Fruit fly (Drosophila melanogaster) whole organism, embryonic: Measurements from ENCODE around the gene SIDL.

Experiments used
- Asciz ChIP-seq: fragments of 200-800 bp; sonication (Bioruptor generic); optimal IDR thresholded peaks from 2 replicates; lab custom pipeline; 2017; ENCODE audit warnings: missing biosample characterization, mild to moderate bottlenecking, missing genetic modification characterization, missing genetic modification reagents
- B-H1 ChIP-seq: fragments of 200-800 bp; sonication (Bioruptor generic); IDR thresholded peaks from 3 replicates; pipeline ENCODE4 v1.3.6; 2022; ENCODE audit warnings: missing biosample characterization, missing genetic modification characterization
- BEAF-32 ChIP-seq: fragments of 200-800 bp; sonication (Bioruptor generic); optimal IDR thresholded peaks from 3 replicates; lab custom pipeline; 2017; ENCODE audit warnings: missing biosample characterization, missing genetic modification characterization, mild to moderate bottlenecking, moderate library complexity, missing genetic modification reagents
- BtbVII ChIP-seq: fragments of 200-800 bp; sonication (Bioruptor generic); optimal IDR thresholded peaks from 3 replicates; lab custom pipeline; 2017; ENCODE audit warnings: missing biosample characterization, mild to moderate bottlenecking, missing genetic modification characterization
- CG10654 ChIP-seq: fragments of 200-800 bp; sonication (Bioruptor generic); optimal IDR thresholded peaks from 2 replicates; lab custom pipeline; 2016; ENCODE audit warnings: missing biosample characterization, missing genetic modification characterization
- CG11456 ChIP-seq: fragments of 200-800 bp; sonication (Bioruptor generic); IDR thresholded peaks from 3 replicates; pipeline ENCODE4 v1.3.6; 2022; ENCODE audit warnings: missing biosample characterization, missing genetic modification characterization
- CG12236 ChIP-seq: fragments of 200-800 bp; sonication (Bioruptor generic); optimal IDR thresholded peaks from 2 replicates; lab custom pipeline; 2016; ENCODE audit warnings: missing biosample characterization, missing genetic modification characterization
- CG12659 ChIP-seq: fragments of 200-800 bp; sonication (Bioruptor generic); optimal IDR thresholded peaks from 3 replicates; lab custom pipeline; 2017; ENCODE audit warnings: mild to moderate bottlenecking, missing biosample characterization, missing genetic modification reagents, missing genetic modification characterization
- CG12769 ChIP-seq: fragments of 200-800 bp; sonication (Bioruptor generic); optimal IDR thresholded peaks from 2 replicates; lab custom pipeline; 2019; ENCODE audit warnings: missing biosample characterization, mild to moderate bottlenecking, missing genetic modification characterization, moderate library complexity
- CG1647 ChIP-seq: fragments of 200-800 bp; sonication (Bioruptor generic); optimal IDR thresholded peaks from 3 replicates; lab custom pipeline; 2016; ENCODE audit warnings: missing biosample characterization, missing genetic modification characterization
- CG17612 ChIP-seq: fragments of 200-800 bp; sonication (Bioruptor generic); IDR thresholded peaks from 2 replicates; pipeline ENCODE4 v1.3.6; 2022; ENCODE audit warnings: missing biosample characterization, missing genetic modification characterization
- CG17829 ChIP-seq: fragments of 200-800 bp; optimal IDR thresholded peaks from 2 replicates; lab custom pipeline; 2019; ENCODE audit warnings: missing biosample characterization, mild to moderate bottlenecking, missing genetic modification characterization, moderate library complexity
- CG1832 ChIP-seq: fragments of 200-800 bp; sonication (Bioruptor generic); optimal IDR thresholded peaks from 2 replicates; lab custom pipeline; 2017; ENCODE audit warnings: missing biosample characterization, mild to moderate bottlenecking, missing genetic modification characterization, inconsistent platforms
- CG2712 ChIP-seq: fragments of 200-800 bp; optimal IDR thresholded peaks from 3 replicates; lab custom pipeline; 2019; ENCODE audit warnings: missing biosample characterization, mild to moderate bottlenecking, missing genetic modification characterization, moderate library complexity
- CG32532 ChIP-seq: fragments of 200-800 bp; sonication (Bioruptor generic); IDR thresholded peaks from 2 replicates; pipeline ENCODE4 v1.3.6; 2022; ENCODE audit warnings: missing biosample characterization, missing genetic modification characterization
- CG33213 ChIP-seq: fragments of 200-800 bp; sonication (Bioruptor generic); optimal IDR thresholded peaks from 3 replicates; lab custom pipeline; 2016; ENCODE audit warnings: missing biosample characterization, missing genetic modification characterization
- CG3838 ChIP-seq: fragments of 200-800 bp; sonication (Bioruptor generic); optimal IDR thresholded peaks from 3 replicates; lab custom pipeline; 2016; ENCODE audit warnings: missing biosample characterization, missing genetic modification characterization
- CG5953 ChIP-seq: fragments of 200-800 bp; sonication (Bioruptor generic); IDR thresholded peaks from 2 replicates; pipeline ENCODE4 v1.3.6; 2022; ENCODE audit warnings: missing biosample characterization, missing genetic modification characterization
- CG6813 ChIP-seq: fragments of 200-800 bp; sonication (Bioruptor generic); optimal IDR thresholded peaks from 2 replicates; lab custom pipeline; 2017; ENCODE audit warnings: missing biosample characterization, missing genetic modification characterization, mild to moderate bottlenecking, moderate library complexity, missing genetic modification reagents
- CG7372 ChIP-seq: fragments of 200-800 bp; sonication (Bioruptor generic); IDR thresholded peaks from 2 replicates; pipeline ENCODE4 v1.3.6; 2022; ENCODE audit warnings: missing biosample characterization, missing genetic modification characterization
- CG7928 ChIP-seq: fragments of 200-800 bp; sonication (Bioruptor generic); optimal IDR thresholded peaks from 2 replicates; lab custom pipeline; 2017; ENCODE audit warnings: missing biosample characterization, mild to moderate bottlenecking, missing genetic modification characterization
- CG8281 ChIP-seq: fragments of 200-800 bp; sonication (Bioruptor generic); optimal IDR thresholded peaks from 2 replicates; lab custom pipeline; 2018; ENCODE audit warnings: missing biosample characterization, mild to moderate bottlenecking, missing genetic modification characterization, moderate library complexity
- CG9817 ChIP-seq: fragments of 200-800 bp; sonication (Bioruptor generic); optimal IDR thresholded peaks from 2 replicates; lab custom pipeline; 2018; ENCODE audit warnings: missing biosample characterization, mild to moderate bottlenecking, missing genetic modification characterization, moderate library complexity
- Dref ChIP-seq: fragments of 200-800 bp; sonication (Bioruptor generic); IDR thresholded peaks from 2 replicates; pipeline ENCODE4 v1.3.6; 2022; ENCODE audit warnings: missing biosample characterization, missing genetic modification characterization
- GATAe ChIP-seq: fragments of 200-800 bp; sonication (Bioruptor generic); conservative IDR thresholded peaks from 2 replicates; pipeline ENCODE4 v1.3.6; 2022; ENCODE audit warnings: missing biosample characterization, missing genetic modification characterization
- Hr51 ChIP-seq, 2 experiments: fragments of 200-800 bp; sonication (Bioruptor generic); optimal IDR thresholded peaks; 2 replicates in 1 of 2; 3 replicates in 1 of 2; lab custom pipeline; 2016 to 2018; ENCODE audit warnings: missing biosample characterization in 2 of 2, missing genetic modification characterization in 2 of 2, mild to moderate bottlenecking in 1 of 2, moderate library complexity in 1 of 2
- Hsf ChIP-seq: fragments of 200-800 bp; sonication (Bioruptor generic); optimal IDR thresholded peaks from 3 replicates; lab custom pipeline; 2016; ENCODE audit warnings: missing biosample characterization, missing genetic modification characterization
- Lpt ChIP-seq: fragments of >200 bp; optimal IDR thresholded peaks from 2 replicates; lab custom pipeline; 2018; ENCODE audit warnings: missing biosample characterization, missing genetic modification characterization
- NK7.1 ChIP-seq: fragments of 200-800 bp; sonication (Bioruptor generic); optimal IDR thresholded peaks from 3 replicates; lab custom pipeline; 2016; ENCODE audit warnings: missing biosample characterization, missing genetic modification characterization
- Opbp ChIP-seq: fragments of 200-800 bp; sonication (Bioruptor generic); IDR thresholded peaks from 3 replicates; pipeline ENCODE4 v1.3.6; 2022; ENCODE audit warnings: missing biosample characterization, missing genetic modification characterization; ENCODE audit not compliant: partially characterized antibody
- Stat92E ChIP-seq, 3 experiments: fragments of >200 bp in 2 of 3; fragments of 200-800 bp in 1 of 3; sonication (Bioruptor generic) in 1 of 3; optimal IDR thresholded peaks; 2 replicates each; lab custom pipeline; 2017 to 2019; ENCODE audit warnings: missing biosample characterization in 3 of 3, missing genetic modification characterization in 3 of 3, mild to moderate bottlenecking in 1 of 3, moderate library complexity in 1 of 3
- Trl ChIP-seq, 3 experiments: fragments of >200 bp in 2 of 3; fragments of 200-800 bp in 1 of 3; sonication (Bioruptor generic) in 1 of 3; optimal IDR thresholded peaks; 2 replicates in 1 of 3; 3 replicates in 2 of 3; lab custom pipeline; 2016 to 2017; ENCODE audit warnings: missing biosample characterization in 1 of 3, missing genetic modification characterization in 1 of 3
- az2 ChIP-seq: fragments of 200-800 bp; sonication (Bioruptor generic); optimal IDR thresholded peaks from 3 replicates; lab custom pipeline; 2016; ENCODE audit warnings: missing biosample characterization, missing genetic modification characterization
- bigmax ChIP-seq: fragments of 200-800 bp; sonication (Bioruptor generic); optimal IDR thresholded peaks from 2 replicates; lab custom pipeline; 2018; ENCODE audit warnings: missing biosample characterization, mild to moderate bottlenecking, missing genetic modification characterization
- bsh ChIP-seq, 2 experiments: fragments of 200-800 bp; sonication (Bioruptor generic); optimal IDR thresholded peaks; 2 replicates each; lab custom pipeline; 2017 to 2018; ENCODE audit warnings: mild to moderate bottlenecking in 2 of 2, missing biosample characterization in 2 of 2, missing genetic modification characterization in 2 of 2, moderate library complexity in 1 of 2
- gfzf ChIP-seq: fragments of 200-800 bp; sonication (Bioruptor generic); optimal IDR thresholded peaks from 2 replicates; lab custom pipeline; 2016; ENCODE audit warnings: missing biosample characterization, mild to moderate bottlenecking, missing genetic modification characterization, moderate library complexity
- mam ChIP-seq: fragments of 200-800 bp; sonication (Bioruptor generic); optimal IDR thresholded peaks from 3 replicates; lab custom pipeline; 2016; ENCODE audit warnings: missing biosample characterization, missing genetic modification characterization
- onecut ChIP-seq: fragments of 200-800 bp; sonication (Bioruptor generic); IDR thresholded peaks from 2 replicates; pipeline ENCODE4 v1.3.6; 2022; ENCODE audit warnings: missing biosample characterization, missing genetic modification characterization
- pfk ChIP-seq: fragments of 200-800 bp; sonication (Bioruptor generic); optimal IDR thresholded peaks from 2 replicates; lab custom pipeline; 2018; ENCODE audit warnings: missing biosample characterization, mild to moderate bottlenecking, missing genetic modification characterization, moderate library complexity
- rib ChIP-seq: fragments of 200-800 bp; sonication (Bioruptor generic); IDR thresholded peaks from 2 replicates; pipeline ENCODE4 v1.3.6; 2022; ENCODE audit warnings: missing biosample characterization, missing genetic modification characterization
- ro ChIP-seq: fragments of 200-800 bp; sonication (Bioruptor generic); IDR thresholded peaks from 2 replicates; pipeline ENCODE4 v1.3.6; 2022; ENCODE audit warnings: missing biosample characterization, missing genetic modification characterization
- sc ChIP-seq, 3 experiments: fragments of >200 bp in 2 of 3; fragments of 200-800 bp in 1 of 3; sonication (Bioruptor generic) in 1 of 3; optimal IDR thresholded peaks; 2 replicates in 2 of 3; 3 replicates in 1 of 3; lab custom pipeline; 2017; ENCODE audit warnings: mild to moderate bottlenecking in 1 of 3, missing biosample characterization in 1 of 3, missing genetic modification characterization in 1 of 3, missing genetic modification reagents in 1 of 3
- sens ChIP-seq: fragments of 200-800 bp; sonication (Bioruptor generic); peaks from one replicate; lab custom pipeline; 2016; ENCODE audit warnings: missing biosample characterization, missing genetic modification characterization
- seq ChIP-seq: fragments of 200-800 bp; sonication (Bioruptor generic); IDR thresholded peaks from 2 replicates; pipeline ENCODE4 v1.3.6; 2022; ENCODE audit warnings: missing biosample characterization, missing genetic modification characterization
- slbo ChIP-seq: fragments of 200-800 bp; sonication (Bioruptor generic); IDR thresholded peaks from 2 replicates; pipeline ENCODE4 v1.3.6; 2022; ENCODE audit warnings: missing biosample characterization, missing genetic modification characterization
- stwl ChIP-seq: fragments of 200-800 bp; sonication (Bioruptor generic); optimal IDR thresholded peaks from 3 replicates; lab custom pipeline; 2018; ENCODE audit warnings: missing biosample characterization, mild to moderate bottlenecking, missing genetic modification characterization, moderate library complexity
- sug ChIP-seq: fragments of 200-800 bp; optimal IDR thresholded peaks from 2 replicates; lab custom pipeline; 2019; ENCODE audit warnings: missing biosample characterization, mild to moderate bottlenecking, missing genetic modification characterization, moderate library complexity
- tap ChIP-seq: fragments of 200-800 bp; optimal IDR thresholded peaks from 3 replicates; lab custom pipeline; 2019; ENCODE audit warnings: missing biosample characterization, mild to moderate bottlenecking, missing genetic modification characterization, moderate library complexity
- trem ChIP-seq: fragments of 200-800 bp; optimal IDR thresholded peaks from 3 replicates; lab custom pipeline; 2019; ENCODE audit warnings: missing biosample characterization, mild to moderate bottlenecking, missing genetic modification characterization, moderate library complexity

Gene SIDL

dm6 chr3R:15265406-15266040 is 46.8 kb upstream of the SIDL start, which contains the start of gene ATPsynO (continued):
- 0 out of 2 replicates have a peak, but pooled peaks have one; percentile 7 for TF ChIP-seq CG32532 (GFP tag; lab: Robert Waterston, UW)
- TF ChIP-seq bigmax: peak; percentile 86
- TF ChIP-seq GATAe (GFP tag; lab: Robert Waterston, UW): no peak
- TF ChIP-seq az2 (GFP tag; lab: Kevin White, UChicago): no peak
- peak; percentile 85 for TF ChIP-seq Dref (GFP tag; lab: Robert Waterston, UW)
- peak; percentile 69 for TF ChIP-seq CG17829 (tag; lab: Kevin White, UChicago)
- TF ChIP-seq Stat92E (GFP tag; optimal IDR thresholded peaks at IDR 0.05; lab: Kevin White, UChicago): peak in 1 of 3 experiments; percentile 6
- TF ChIP-seq pfk (GFP tag; lab: Kevin White, UChicago): no peak
- TF ChIP-seq CG7928 (GFP tag; lab: Kevin White, UChicago): peak; percentile 99
- no peak for TF ChIP-seq ro (GFP tag; lab: Robert Waterston, UW)
- no peak for TF ChIP-seq CG1647 (GFP tag; lab: Kevin White, UChicago)
- peak; percentile 69 for TF ChIP-seq trem (tag; lab: Kevin White, UChicago)
- peak; percentile 80 for TF ChIP-seq stwl (tag; lab: Kevin White, UChicago)
- no peak for TF ChIP-seq tap (tag; lab: Kevin White, UChicago)
- TF ChIP-seq CG9817: no peak
- TF ChIP-seq Opbp (GFP tag; lab: Robert Waterston, UW): peak; percentile 6; the same call in 1 of the 3 replicates
- no peak for TF ChIP-seq CG10654 (GFP tag; lab: Kevin White, UChicago)
- TF ChIP-seq CG12769 (tag; lab: Kevin White, UChicago): no peak
- no peak for TF ChIP-seq seq
- TF ChIP-seq CG8281 (tag; lab: Kevin White, UChicago): no peak
- peak; percentile 57 for TF ChIP-seq BEAF-32 (GFP tag; lab: Kevin White, UChicago)
- TF ChIP-seq Hr51 (GFP tag; optimal IDR thresholded peaks at IDR 0.05; lab: Kevin White, UChicago): no peak
- peak; percentile 14 for TF ChIP-seq Hsf (GFP tag; lab: Kevin White, UChicago)
- peak; percentile 59 for TF ChIP-seq CG2712 (tag; lab: Kevin White, UChicago)
- TF ChIP-seq CG17612: no peak
- TF ChIP-seq CG11456: no peak
- peak; percentile 64 for TF ChIP-seq sug
- no peak for TF ChIP-seq Trl (optimal IDR thresholded peaks at IDR 0.05; lab: Kevin White, UChicago)
- no peak for TF ChIP-seq Trl (GFP tag; optimal IDR thresholded peaks at IDR 0.05; lab: Kevin White, UChicago)
- no peak for TF ChIP-seq CG3838 (GFP tag; lab: Kevin White, UChicago)
- TF ChIP-seq CG7372: no peak
- no peak for TF ChIP-seq sc (optimal IDR thresholded peaks at IDR 0.05; lab: Kevin White, UChicago)
- TF ChIP-seq sc (GFP tag; optimal IDR thresholded peaks at IDR 0.05; lab: Kevin White, UChicago): no peak
- TF ChIP-seq NK7.1 (GFP tag; lab: Kevin White, UChicago): no peak
- no peak for TF ChIP-seq bsh (GFP tag; optimal IDR thresholded peaks at IDR 0.05; lab: Kevin White, UChicago)
- TF ChIP-seq Lpt (GFP tag; lab: Kevin White, UChicago): no peak
- TF ChIP-seq CG5953 (GFP tag; lab: Robert Waterston, UW): no peak
- peak; percentile 37 for TF ChIP-seq mam (GFP tag; lab: Kevin White, UChicago)
- no peak for TF ChIP-seq B-H1 (GFP tag; lab: Robert Waterston, UW)
- no peak for TF ChIP-seq slbo (GFP tag; lab: Robert Waterston, UW)
- TF ChIP-seq sens: peak; percentile 98
- TF ChIP-seq gfzf (GFP tag; lab: Kevin White, UChicago): peak; percentile 46
- no peak for TF ChIP-seq Asciz (GFP tag; lab: Kevin White, UChicago)
- TF ChIP-seq CG1832 (GFP tag; lab: Kevin White, UChicago): no peak
- TF ChIP-seq BtbVII (GFP tag; lab: Kevin White, UChicago): no peak
- TF ChIP-seq CG12659 (GFP tag; lab: Kevin White, UChicago): peak; percentile 62
- TF ChIP-seq CG6813 (GFP tag; lab: Kevin White, UChicago): no peak
- TF ChIP-seq CG33213 (GFP tag; lab: Kevin White, UChicago): peak; percentile 35
- no peak for TF ChIP-seq CG12236
- TF ChIP-seq rib: no peak
- peak; percentile 39; the same call in 1 of the 2 replicates for TF ChIP-seq onecut (GFP tag; lab: Robert Waterston, UW)
